Fruit fly (Drosophila melanogaster): Measurements from ENCODE around the gene CG34355.

Gene CG34355

dm6 chr3R:23757912-23758607 lies 45.6 kb upstream of the CG34355 start, which contains the start of the genes PTPMT1 and Hrd3 (continued):
- TF ChIP-seq CG10267 (tag; optimal IDR thresholded peaks at IDR 0.05) (peak; percentile 98), CG6654 (GFP tag; optimal IDR thresholded peaks at IDR 0.05) (peak; percentile 93), CG11696 (GFP tag; IDR thresholded peaks at IDR 0.05) (peak; percentile 83), CG7556 (GFP tag; optimal IDR thresholded peaks at IDR 0.05) (peak; percentile 99), CG10147 (GFP tag; optimal IDR thresholded peaks at IDR 0.05) (peak; percentile 98), Tbp (GFP tag; optimal IDR thresholded peaks at IDR 0.05) (no peak), fd96Cb (tag; optimal IDR thresholded peaks at IDR 0.05) (peak; percentile 99), ERR (GFP tag; optimal IDR thresholded peaks at IDR 0.05) (peak; percentile 83), CG12219 (GFP tag; optimal IDR thresholded peaks at IDR 0.05) (peak; percentile 94), seq (GFP tag; IDR thresholded peaks at IDR 0.05) (peak; percentile 95), Dbx (GFP tag; IDR thresholded peaks at IDR 0.05) (peak; percentile 97), dati (GFP tag; IDR thresholded peaks at IDR 0.05) (peak; percentile 80), stc (GFP tag; IDR thresholded peaks at IDR 0.05) (peak; percentile 92), btn (GFP tag; optimal IDR thresholded peaks at IDR 0.05) (peak; percentile 91), CG12942 (GFP tag; optimal IDR thresholded peaks at IDR 0.05) (peak; percentile 98), Hr51 (GFP tag; optimal IDR thresholded peaks at IDR 0.05) (peak; percentile 98 to 99), C15 (GFP tag; IDR thresholded peaks at IDR 0.05) (peak; percentile 89; the same call in 2 of the 3 replicates), odd (GFP tag; optimal IDR thresholded peaks at IDR 0.05) (peak; percentile 99), gro (GFP tag; optimal IDR thresholded peaks at IDR 0.05) (peak; percentile 97), sc (optimal IDR thresholded peaks at IDR 0.05) (no peak), sc (GFP tag; optimal IDR thresholded peaks at IDR 0.05) (peak; percentile 99), cg (GFP tag; optimal IDR thresholded peaks at IDR 0.05) (no peak), ato (GFP tag; IDR thresholded peaks at IDR 0.05; ENCODE audit: partially characterized antibody) (no peak), luna (GFP tag; optimal IDR thresholded peaks at IDR 0.05) (peak; percentile 82), Sin3A (optimal IDR thresholded peaks at IDR 0.05) (peak; percentile 69), CG1024 (GFP tag; IDR thresholded peaks at IDR 0.05) (peak; percentile 84), CG18619 (GFP tag; optimal IDR thresholded peaks at IDR 0.05) (peak; percentile 99), sr (GFP tag; IDR thresholded peaks at IDR 0.05) (no peak; the same call in 2 of the 3 replicates), CG1529 (GFP tag; optimal IDR thresholded peaks at IDR 0.05) (peak; percentile 98), CG2129 (GFP tag; IDR thresholded peaks at IDR 0.05; ENCODE audit: partially characterized antibody) (no peak), Max (GFP tag; optimal IDR thresholded peaks at IDR 0.05) (peak; percentile 99), Hr39 (optimal IDR thresholded peaks at IDR 0.05) (no peak), sqz (GFP tag; optimal IDR thresholded peaks at IDR 0.05) (peak; percentile 98), NC2α (GFP tag; optimal IDR thresholded peaks at IDR 0.05) (peak; percentile 95), zfh2 (GFP tag; optimal IDR thresholded peaks at IDR 0.05) (peak; percentile 99), Usf (GFP tag; optimal IDR thresholded peaks at IDR 0.05) (peak; percentile 99), B-H2 (GFP tag; optimal IDR thresholded peaks at IDR 0.05) (peak; percentile 97), schlank (tag; optimal IDR thresholded peaks at IDR 0.05) (peak; percentile 93), CG16815 (GFP tag; optimal IDR thresholded peaks at IDR 0.05) (peak; percentile 99), CG13624 (GFP tag; optimal IDR thresholded peaks at IDR 0.05) (peak; percentile 98), CG6683 (GFP tag; optimal IDR thresholded peaks at IDR 0.05) (peak; percentile 95), CG2199 (GFP tag; IDR thresholded peaks at IDR 0.05) (peak; percentile 78; the same call in 1 of the 3 replicates), CG8290 (GFP tag; optimal IDR thresholded peaks at IDR 0.05) (peak; percentile 95), CG8290 (tag; optimal IDR thresholded peaks at IDR 0.05) (peak; percentile 85 to 96), CG12769 (tag; optimal IDR thresholded peaks at IDR 0.05) (peak; percentile 84), ase (GFP tag; IDR thresholded peaks at IDR 0.05) (peak; percentile 88), CG12155 (GFP tag; optimal IDR thresholded peaks at IDR 0.05) (peak; percentile 97), CG15479 (GFP tag; optimal IDR thresholded peaks at IDR 0.05) (peak; percentile 88), dmrt11E (tag; optimal IDR thresholded peaks at IDR 0.05) (peak; percentile 99), CG10979 (tag; optimal IDR thresholded peaks at IDR 0.05) (peak; percentile 98)

All from whole organism, embryonic.